Fruit fly (Drosophila melanogaster) whole organism, embryonic: Measurements from ENCODE around the gene be.

ENCODE experiments used
- Aef1 ChIP-seq: fragments of 200-800 bp; sonication (Bioruptor generic); IDR thresholded peaks from 3 replicates; pipeline ENCODE4 v1.3.6; 2022; ENCODE audit warnings: missing biosample characterization, missing genetic modification characterization
- Bdp1 ChIP-seq: fragments of 200-800 bp; sonication (Bioruptor generic); optimal IDR thresholded peaks from 3 replicates; lab custom pipeline; 2016; ENCODE audit warnings: missing biosample characterization, missing genetic modification characterization
- CG10274 ChIP-seq: fragments of 200-800 bp; sonication (Bioruptor generic); optimal IDR thresholded peaks from 3 replicates; lab custom pipeline; 2017; ENCODE audit warnings: missing biosample characterization, mild to moderate bottlenecking, missing genetic modification characterization
- CG11695 ChIP-seq: fragments of 200-800 bp; sonication (Bioruptor generic); IDR thresholded peaks from 3 replicates; pipeline ENCODE4 v1.3.6; 2022; ENCODE audit warnings: missing biosample characterization, missing genetic modification characterization
- CG12659 ChIP-seq: fragments of 200-800 bp; sonication (Bioruptor generic); optimal IDR thresholded peaks from 3 replicates; lab custom pipeline; 2017; ENCODE audit warnings: mild to moderate bottlenecking, missing biosample characterization, missing genetic modification reagents, missing genetic modification characterization
- CG13296 ChIP-seq: fragments of 200-800 bp; sonication (Bioruptor generic); optimal IDR thresholded peaks from 3 replicates; lab custom pipeline; 2018; ENCODE audit warnings: missing biosample characterization, mild to moderate bottlenecking, missing genetic modification characterization
- CG14667 ChIP-seq: fragments of 200-800 bp; sonication (Bioruptor generic); IDR thresholded peaks from 2 replicates; pipeline ENCODE4 v1.3.6; 2022; ENCODE audit warnings: missing biosample characterization, missing genetic modification characterization
- CG1529 ChIP-seq: fragments of 200-800 bp; sonication (Bioruptor generic); optimal IDR thresholded peaks from 3 replicates; lab custom pipeline; 2018; ENCODE audit warnings: missing biosample characterization, missing genetic modification characterization
- CG1603 ChIP-seq: fragments of 200-800 bp; sonication (Bioruptor generic); optimal IDR thresholded peaks from 2 replicates; lab custom pipeline; 2019; ENCODE audit warnings: missing biosample characterization, mild to moderate bottlenecking, missing genetic modification characterization, moderate library complexity
- CG1647 ChIP-seq: fragments of 200-800 bp; sonication (Bioruptor generic); optimal IDR thresholded peaks from 3 replicates; lab custom pipeline; 2016; ENCODE audit warnings: missing biosample characterization, missing genetic modification characterization
- CG17186 ChIP-seq: fragments of 200-800 bp; sonication (Bioruptor generic); optimal IDR thresholded peaks from 3 replicates; lab custom pipeline; 2017; ENCODE audit warnings: missing biosample characterization, missing genetic modification reagents, missing genetic modification characterization
- CG18262 ChIP-seq: fragments of 200-800 bp; optimal IDR thresholded peaks from 3 replicates; lab custom pipeline; 2019; ENCODE audit warnings: missing biosample characterization, mild to moderate bottlenecking, missing genetic modification characterization, moderate library complexity
- CG2678 ChIP-seq: fragments of 200-800 bp; sonication (Bioruptor generic); optimal IDR thresholded peaks from 3 replicates; lab custom pipeline; 2019; ENCODE audit warnings: missing biosample characterization, mild to moderate bottlenecking, missing genetic modification characterization, moderate library complexity
- CG2875 ChIP-seq: fragments of 200-800 bp; sonication (Bioruptor generic); optimal IDR thresholded peaks from 2 replicates; lab custom pipeline; 2017; ENCODE audit warnings: missing biosample characterization, mild to moderate bottlenecking, missing genetic modification characterization, missing genetic modification reagents
- CG31388 ChIP-seq: fragments of 200-800 bp; sonication (Bioruptor generic); optimal IDR thresholded peaks from 2 replicates; lab custom pipeline; 2016; ENCODE audit warnings: missing biosample characterization, missing genetic modification characterization
- CG7556 ChIP-seq: fragments of 200-800 bp; sonication (Bioruptor generic); optimal IDR thresholded peaks from 2 replicates; lab custom pipeline; 2017; ENCODE audit warnings: missing biosample characterization, mild to moderate bottlenecking, missing genetic modification characterization
- CG7745 ChIP-seq: fragments of 200-800 bp; sonication (Bioruptor generic); optimal IDR thresholded peaks from 2 replicates; lab custom pipeline; 2018; ENCODE audit warnings: missing biosample characterization, mild to moderate bottlenecking, missing genetic modification characterization, moderate library complexity
- D19A ChIP-seq: fragments of 200-800 bp; optimal IDR thresholded peaks from 3 replicates; lab custom pipeline; 2019; ENCODE audit warnings: missing biosample characterization, mild to moderate bottlenecking, missing genetic modification characterization, moderate library complexity
- Dek ChIP-seq: fragments of 200-800 bp; sonication (Bioruptor generic); optimal IDR thresholded peaks from 3 replicates; lab custom pipeline; 2019; ENCODE audit warnings: missing biosample characterization, mild to moderate bottlenecking, missing genetic modification characterization, moderate library complexity
- Fer3 ChIP-seq: fragments of 200-800 bp; sonication (Bioruptor generic); optimal IDR thresholded peaks from 2 replicates; lab custom pipeline; 2018; ENCODE audit warnings: missing biosample characterization, mild to moderate bottlenecking, missing genetic modification characterization, moderate library complexity
- Hand ChIP-seq: fragments of 200-800 bp; sonication (Bioruptor generic); optimal IDR thresholded peaks from 2 replicates; lab custom pipeline; 2017; ENCODE audit warnings: mild to moderate bottlenecking, missing biosample characterization, missing genetic modification reagents, missing genetic modification characterization
- Hr39 ChIP-seq: fragments of >200 bp; optimal IDR thresholded peaks from 2 replicates; lab custom pipeline; 2017
- Nf-YB ChIP-seq: fragments of 200-800 bp; sonication (Bioruptor generic); optimal IDR thresholded peaks from 3 replicates; lab custom pipeline; 2019; ENCODE audit warnings: missing biosample characterization, mild to moderate bottlenecking, missing genetic modification characterization, moderate library complexity
- Nf-YC ChIP-seq: fragments of 200-800 bp; optimal IDR thresholded peaks from 3 replicates; lab custom pipeline; 2019; ENCODE audit warnings: missing biosample characterization, mild to moderate bottlenecking, missing genetic modification characterization, moderate library complexity
- Oaz ChIP-seq: fragments of 200-800 bp; sonication (Bioruptor generic); IDR thresholded peaks from 2 replicates; pipeline ENCODE4 v1.3.6; 2022; ENCODE audit warnings: missing biosample characterization, missing genetic modification characterization
- Ravus ChIP-seq: fragments of 200-800 bp; sonication (Bioruptor generic); IDR thresholded peaks from 2 replicates; pipeline ENCODE4 v1.3.6; 2022; ENCODE audit warnings: missing biosample characterization, missing genetic modification characterization
- Tbp ChIP-seq: fragments of >200 bp; optimal IDR thresholded peaks from 2 replicates; lab custom pipeline; 2018; ENCODE audit warnings: missing biosample characterization, missing genetic modification characterization
- Xrp1 ChIP-seq: fragments of 200-800 bp; sonication (Bioruptor generic); IDR thresholded peaks from 2 replicates; pipeline ENCODE4 v1.3.6; 2022; ENCODE audit warnings: missing biosample characterization, missing genetic modification characterization
- ac ChIP-seq: fragments of 200-800 bp; sonication (Bioruptor generic); optimal IDR thresholded peaks from 3 replicates; lab custom pipeline; 2017; ENCODE audit warnings: missing biosample characterization, mild to moderate bottlenecking, missing genetic modification characterization
- bowl ChIP-seq: fragments of 200-800 bp; sonication (Bioruptor generic); IDR thresholded peaks from 2 replicates; pipeline ENCODE4 v1.3.6; 2022; ENCODE audit warnings: missing biosample characterization, missing genetic modification characterization
- croc ChIP-seq: fragments of 200-800 bp; sonication (Bioruptor generic); conservative IDR thresholded peaks from 3 replicates; pipeline ENCODE4 v1.3.6; 2022; ENCODE audit warnings: missing biosample characterization, missing genetic modification characterization
- crol ChIP-seq: fragments of 200-800 bp; sonication (Bioruptor generic); IDR thresholded peaks from 2 replicates; pipeline ENCODE4 v1.3.6; 2022; ENCODE audit warnings: missing biosample characterization, missing genetic modification characterization
- dpn ChIP-seq, 2 experiments: fragments of 200-800 bp; sonication (Bioruptor generic); optimal IDR thresholded peaks; 3 replicates each; lab custom pipeline; 2016; ENCODE audit warnings: missing biosample characterization in 2 of 2, missing genetic modification characterization in 2 of 2
- emc ChIP-seq: fragments of 200-800 bp; sonication (Bioruptor generic); optimal IDR thresholded peaks from 2 replicates; lab custom pipeline; 2016; ENCODE audit warnings: missing biosample characterization, missing genetic modification characterization
- en ChIP-seq: fragments of 200-800 bp; sonication (Bioruptor generic); optimal IDR thresholded peaks from 2 replicates; lab custom pipeline; 2016; ENCODE audit warnings: missing biosample characterization, missing genetic modification characterization
- esg ChIP-seq: fragments of 200-800 bp; sonication (Bioruptor generic); conservative IDR thresholded peaks from 2 replicates; pipeline ENCODE4 v1.3.6; 2022; ENCODE audit warnings: missing biosample characterization, missing genetic modification characterization
- fd102C ChIP-seq: fragments of 200-800 bp; sonication (Bioruptor generic); optimal IDR thresholded peaks from 2 replicates; lab custom pipeline; 2018; ENCODE audit warnings: missing biosample characterization, mild to moderate bottlenecking, missing genetic modification characterization, moderate library complexity
- fd64A ChIP-seq: fragments of 200-800 bp; sonication (Bioruptor generic); optimal IDR thresholded peaks from 3 replicates; lab custom pipeline; 2018; ENCODE audit warnings: missing biosample characterization, mild to moderate bottlenecking, missing genetic modification characterization
- gfzf ChIP-seq: fragments of 200-800 bp; sonication (Bioruptor generic); optimal IDR thresholded peaks from 2 replicates; lab custom pipeline; 2016; ENCODE audit warnings: missing biosample characterization, mild to moderate bottlenecking, missing genetic modification characterization, moderate library complexity
- gro ChIP-seq: fragments of 200-800 bp; sonication (Bioruptor generic); optimal IDR thresholded peaks from 2 replicates; lab custom pipeline; 2016; ENCODE audit warnings: missing biosample characterization, missing genetic modification characterization
- gt ChIP-seq: fragments of 200-800 bp; sonication (Bioruptor generic); IDR thresholded peaks from 2 replicates; pipeline ENCODE4 v1.3.6; 2022; ENCODE audit warnings: missing biosample characterization, missing genetic modification characterization
- kni ChIP-seq: fragments of 200-800 bp; sonication (Bioruptor generic); optimal IDR thresholded peaks from 3 replicates; lab custom pipeline; 2017; ENCODE audit warnings: mild to moderate bottlenecking, missing biosample characterization, missing genetic modification reagents, missing genetic modification characterization
- peb ChIP-seq: fragments of 200-800 bp; sonication (Bioruptor generic); IDR thresholded peaks from 2 replicates; pipeline ENCODE4 v1.3.6; 2022; ENCODE audit warnings: missing biosample characterization, missing genetic modification characterization
- pho ChIP-seq: fragments of 200-800 bp; sonication (Bioruptor generic); optimal IDR thresholded peaks from 2 replicates; lab custom pipeline; 2016; ENCODE audit warnings: missing biosample characterization, missing genetic modification characterization
- sens-2 ChIP-seq: fragments of 200-800 bp; sonication (Bioruptor generic); IDR thresholded peaks from 2 replicates; pipeline ENCODE4 v1.3.6; 2022; ENCODE audit warnings: missing biosample characterization, missing genetic modification characterization
- slbo ChIP-seq: fragments of 200-800 bp; sonication (Bioruptor generic); IDR thresholded peaks from 2 replicates; pipeline ENCODE4 v1.3.6; 2022; ENCODE audit warnings: missing biosample characterization, missing genetic modification characterization
- sr ChIP-seq: fragments of 200-800 bp; sonication (Bioruptor generic); IDR thresholded peaks from 3 replicates; pipeline ENCODE4 v1.3.6; 2022; ENCODE audit warnings: missing biosample characterization, missing genetic modification characterization
- stwl ChIP-seq: fragments of 200-800 bp; sonication (Bioruptor generic); optimal IDR thresholded peaks from 3 replicates; lab custom pipeline; 2018; ENCODE audit warnings: missing biosample characterization, mild to moderate bottlenecking, missing genetic modification characterization, moderate library complexity
- tup ChIP-seq: fragments of 200-800 bp; sonication (Bioruptor generic); optimal IDR thresholded peaks from 2 replicates; lab custom pipeline; 2016; ENCODE audit warnings: missing biosample characterization, mild to moderate bottlenecking, missing genetic modification characterization, moderate library complexity
- zen ChIP-seq: fragments of 200-800 bp; sonication (Bioruptor generic); optimal IDR thresholded peaks from 3 replicates; lab custom pipeline; 2018; ENCODE audit warnings: missing biosample characterization, mild to moderate bottlenecking, missing genetic modification characterization, moderate library complexity
- zfh2 ChIP-seq: fragments of 200-800 bp; sonication (Bioruptor generic); optimal IDR thresholded peaks from 2 replicates; lab custom pipeline; 2016; ENCODE audit warnings: missing biosample characterization, missing genetic modification characterization

Gene be

DNA sequence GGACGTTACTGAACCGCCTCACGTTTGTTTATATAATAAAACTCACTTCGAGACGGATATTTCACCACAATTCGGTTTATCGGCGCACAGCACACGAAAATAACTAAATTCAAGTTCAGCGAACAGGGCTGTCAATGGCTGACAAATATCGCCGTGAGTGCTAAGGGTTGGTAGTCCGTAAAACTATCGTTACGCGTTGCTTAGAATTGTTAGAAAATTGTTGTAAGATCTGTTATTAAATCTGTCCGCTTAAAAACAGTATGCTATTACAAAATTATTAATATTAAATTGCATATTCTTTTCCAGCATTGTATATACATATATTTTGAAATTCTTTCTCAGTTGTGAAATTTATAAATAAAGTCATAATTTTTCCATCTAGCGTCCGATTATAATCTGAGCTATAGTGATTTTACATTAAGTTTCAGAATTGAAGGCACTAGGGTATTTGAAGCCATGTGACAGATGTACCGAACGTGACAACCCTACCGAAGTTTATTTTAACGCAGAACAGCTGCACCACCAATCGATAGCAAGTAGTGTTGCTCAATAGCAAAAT, 60.4 kb downstream of the be start, which contains the start of gene Cox17 (continued):
- TF ChIP-seq emc, result peak; percentile 20
- peak; percentile 23 for TF ChIP-seq tup
- peak; percentile 48 for TF ChIP-seq croc (GFP tag; lab: Robert Waterston, UW)
- peak; percentile 76 for TF ChIP-seq zen
- TF ChIP-seq slbo (GFP tag; lab: Robert Waterston, UW), result peak; percentile 80
- peak; percentile 4 for TF ChIP-seq CG17186
- peak; percentile 84 for TF ChIP-seq Nf-YC (tag; lab: Kevin White, UChicago)
- no peak for TF ChIP-seq sr (GFP tag; lab: Robert Waterston, UW)
- no peak for TF ChIP-seq Oaz
- TF ChIP-seq Aef1 (GFP tag; lab: Robert Waterston, UW), result peak; percentile 69
- TF ChIP-seq peb (GFP tag; lab: Robert Waterston, UW), result no peak
- peak; percentile 47 for TF ChIP-seq kni
- TF ChIP-seq gt (GFP tag; lab: Robert Waterston, UW), result no peak; the same call in 1 of the 2 replicates
- TF ChIP-seq Bdp1 (GFP tag; lab: Kevin White, UChicago), result peak; percentile 48
- peak; percentile 62 for TF ChIP-seq CG31388 (GFP tag; lab: Kevin White, UChicago)
- no peak for TF ChIP-seq fd64A (GFP tag; lab: Kevin White, UChicago)
- no peak for TF ChIP-seq Tbp
- peak; percentile 59 for TF ChIP-seq CG1529 (GFP tag; lab: Kevin White, UChicago)
- no peak for TF ChIP-seq gfzf (GFP tag; lab: Kevin White, UChicago)
- TF ChIP-seq CG14667, result peak; percentile 64
- no peak for TF ChIP-seq crol (GFP tag; lab: Robert Waterston, UW)
- peak; percentile 74 for TF ChIP-seq pho (GFP tag; lab: Kevin White, UChicago)
- TF ChIP-seq CG12659 (GFP tag; lab: Kevin White, UChicago), result peak; percentile 89
- peak; percentile 77 for TF ChIP-seq CG13296 (GFP tag; lab: Kevin White, UChicago)
- TF ChIP-seq Ravus (GFP tag; lab: Robert Waterston, UW), result no peak
- peak; percentile 78 for TF ChIP-seq Hand
- TF ChIP-seq Nf-YB (GFP tag; lab: Kevin White, UChicago), result peak; percentile 53
- TF ChIP-seq gro (GFP tag; lab: Kevin White, UChicago), result peak; percentile 31
- no peak for TF ChIP-seq ac (GFP tag; lab: Kevin White, UChicago)
- peak; percentile 86 for TF ChIP-seq CG18262 (tag; lab: Kevin White, UChicago)
- no peak for TF ChIP-seq sens-2 (GFP tag; lab: Robert Waterston, UW)
- TF ChIP-seq CG2875 (GFP tag; lab: Kevin White, UChicago), result peak; percentile 67
- TF ChIP-seq en, result no peak
- peak; percentile 63 for TF ChIP-seq CG1647 (GFP tag; lab: Kevin White, UChicago)
- peak; percentile 89 for TF ChIP-seq CG2678 (tag; lab: Kevin White, UChicago)
- TF ChIP-seq CG1603 (tag; lab: Kevin White, UChicago), result peak; percentile 24
- TF ChIP-seq Dek (tag; lab: Kevin White, UChicago), result peak; percentile 72
- TF ChIP-seq CG7745 (tag; lab: Kevin White, UChicago), result no peak
- no peak for TF ChIP-seq bowl (GFP tag; lab: Robert Waterston, UW)
- peak; percentile 86 for TF ChIP-seq zfh2 (GFP tag; lab: Kevin White, UChicago)
- TF ChIP-seq Xrp1, result peak; percentile 74
- TF ChIP-seq fd102C (GFP tag; lab: Kevin White, UChicago), result no peak
- TF ChIP-seq dpn (GFP tag; optimal IDR thresholded peaks at IDR 0.05; lab: Kevin White, UChicago), result peak; percentile 75 to 82
- peak; percentile 55 for TF ChIP-seq CG10274 (GFP tag; lab: Kevin White, UChicago)
- peak; percentile 61 for TF ChIP-seq esg
- TF ChIP-seq Fer3 (tag; lab: Kevin White, UChicago), result peak; percentile 73
- peak; percentile 49 for TF ChIP-seq stwl (tag; lab: Kevin White, UChicago)
- no peak for TF ChIP-seq Hr39 (lab: Kevin White, UChicago)
- peak; percentile 86 for TF ChIP-seq CG7556 (GFP tag; lab: Kevin White, UChicago)
- peak; percentile 74 for TF ChIP-seq D19A
- TF ChIP-seq CG11695 (GFP tag; lab: Robert Waterston, UW), result peak; percentile 71; the same call in 2 of the 3 replicates
